Worm (Caenorhabditis elegans) whole organism, L4 larva: ENCODE data around the gene F35G12.12.

ENCODE experiments used
- F37D6.2 ChIP-seq: sonication (generic microtip); optimal IDR thresholded peaks from 2 replicates; lab custom pipeline; 2016; ENCODE audit warnings: mild to moderate bottlenecking, missing genetic modification characterization, missing compliant biosample characterization
- T20F7.1 ChIP-seq: fragments of 200-800 bp; sonication (Bioruptor generic); optimal IDR thresholded peaks from 2 replicates; lab custom pipeline; 2018; ENCODE audit warnings: mild to moderate bottlenecking, missing genetic modification characterization, missing compliant biosample characterization
- T26A8.4 ChIP-seq: fragments of 200-800 bp; sonication (Bioruptor generic); IDR thresholded peaks from 2 replicates; pipeline ENCODE4 v1.3.6; 2022; ENCODE audit warnings: missing genetic modification characterization, missing compliant biosample characterization
- Y105C5A.15 ChIP-seq: fragments of 200-800 bp; sonication (Bioruptor generic); IDR thresholded peaks from 2 replicates; pipeline ENCODE4 v1.3.6; 2022; ENCODE audit warnings: missing genetic modification characterization, missing compliant biosample characterization
- ZK337.2 ChIP-seq: fragments of 200-800 bp; sonication (Bioruptor generic); IDR thresholded peaks from 2 replicates; pipeline ENCODE4 v1.3.6; 2022; ENCODE audit warnings: missing genetic modification reagents, missing genetic modification characterization, missing compliant biosample characterization
- ZK546.5 ChIP-seq, 2 experiments: sonication (generic microtip); optimal IDR thresholded peaks; 2 replicates each; lab custom pipeline; 2017; ENCODE audit warnings: missing biosample characterization in 2 of 2, missing genetic modification characterization in 2 of 2
- arid-1 ChIP-seq: fragments of 200-800 bp; sonication (Bioruptor generic); conservative IDR thresholded peaks from 2 replicates; pipeline ENCODE4 v1.3.6; 2022; ENCODE audit warnings: missing genetic modification reagents, missing genetic modification characterization, missing compliant biosample characterization
- attf-4 ChIP-seq: sonication (generic microtip); optimal IDR thresholded peaks from 3 replicates; lab custom pipeline; 2017; ENCODE audit warnings: missing biosample characterization, missing genetic modification characterization
- ceh-20 ChIP-seq: fragments of 200-800 bp; sonication (Bioruptor generic); IDR thresholded peaks from 2 replicates; pipeline ENCODE4 v1.3.6; 2022; ENCODE audit warnings: missing genetic modification reagents, missing genetic modification characterization, missing compliant biosample characterization
- ceh-28 ChIP-seq: fragments of 150-350 bp; optimal IDR thresholded peaks from 2 replicates; lab custom pipeline; 2014; ENCODE audit warnings: missing biosample characterization, missing genetic modification reagents, missing genetic modification characterization
- ces-1 ChIP-seq: fragments of 150-350 bp; sonication (generic microtip); optimal IDR thresholded peaks from 4 replicates; lab custom pipeline; 2014; ENCODE audit warnings: missing biosample characterization, missing genetic modification reagents, missing genetic modification characterization
- ctbp-1 ChIP-seq: fragments of 200-800 bp; sonication (Bioruptor generic); IDR thresholded peaks from 2 replicates; pipeline ENCODE4 v1.3.6; 2022; ENCODE audit warnings: missing genetic modification reagents, missing genetic modification characterization, missing compliant biosample characterization
- dmd-6 ChIP-seq: fragments of 200-800 bp; sonication (Bioruptor generic); IDR thresholded peaks from 2 replicates; pipeline ENCODE4 v1.3.6; 2022; ENCODE audit warnings: missing genetic modification reagents, missing genetic modification characterization, missing compliant biosample characterization
- dpl-1 ChIP-seq: fragments of 150-350 bp; optimal IDR thresholded peaks from 2 replicates; lab custom pipeline; 2014; ENCODE audit warnings: missing biosample characterization, missing genetic modification reagents, missing genetic modification characterization
- fkh-10 ChIP-seq: fragments of 150-350 bp; optimal IDR thresholded peaks from 2 replicates; lab custom pipeline; 2014; ENCODE audit warnings: missing biosample characterization, missing genetic modification reagents, missing genetic modification characterization
- hif-1 ChIP-seq, 2 experiments: sonication (generic microtip); optimal IDR thresholded peaks; 2 replicates each; lab custom pipeline; 2016 to 2017; ENCODE audit warnings: missing compliant biosample characterization in 2 of 2, missing genetic modification characterization in 2 of 2, missing genetic modification reagents in 2 of 2, missing genotype in 2 of 2, mild to moderate bottlenecking in 1 of 2
- hmg-1.1 ChIP-seq: fragments of 200-800 bp; sonication (Bioruptor generic); IDR thresholded peaks from 2 replicates; pipeline ENCODE4 v1.3.6; 2022; ENCODE audit warnings: missing genetic modification reagents, missing genetic modification characterization, missing compliant biosample characterization
- lin-1 ChIP-seq: fragments of 200-800 bp; sonication (Bioruptor generic); IDR thresholded peaks from 2 replicates; pipeline ENCODE4 v1.3.6; 2022; ENCODE audit warnings: missing genetic modification reagents, missing genetic modification characterization, missing compliant biosample characterization
- lin-13 ChIP-seq: fragments of 150-350 bp; optimal IDR thresholded peaks from 2 replicates; lab custom pipeline; 2014; ENCODE audit warnings: missing biosample characterization, missing genetic modification reagents, missing genetic modification characterization
- lin-38 ChIP-seq: fragments of 200-800 bp; sonication (Bioruptor generic); IDR thresholded peaks from 2 replicates; pipeline ENCODE4 v1.3.6; 2022; ENCODE audit warnings: missing genetic modification reagents, missing genetic modification characterization, missing compliant biosample characterization
- lsy-2 ChIP-seq, 2 experiments: fragments of 150-350 bp in 1 of 2; sonication (generic microtip) in 1 of 2; optimal IDR thresholded peaks; 2 replicates each; lab custom pipeline; 2014 to 2017; ENCODE audit warnings: missing biosample characterization in 2 of 2, missing genetic modification characterization in 2 of 2
- mdl-1 ChIP-seq, 2 experiments: fragments of 150-350 bp in 1 of 2; sonication (generic microtip) in 1 of 2; optimal IDR thresholded peaks; 2 replicates each; lab custom pipeline; 2014 to 2017; ENCODE audit warnings: missing biosample characterization in 2 of 2, missing genetic modification characterization in 2 of 2
- mep-1 ChIP-seq: fragments of 150-350 bp; sonication (generic microtip); optimal IDR thresholded peaks from 3 replicates; lab custom pipeline; 2014; ENCODE audit warnings: missing biosample characterization, missing genetic modification characterization
- mes-2 ChIP-seq: sonication (generic microtip); optimal IDR thresholded peaks from 2 replicates; lab custom pipeline; 2016; ENCODE audit warnings: missing genotype, mild to moderate bottlenecking, missing genetic modification characterization, missing compliant biosample characterization; ENCODE audit not compliant: poor library complexity, severe bottlenecking
- mxl-3 ChIP-seq: fragments of 200-800 bp; sonication (Bioruptor generic); optimal IDR thresholded peaks from 2 replicates; lab custom pipeline; 2018; ENCODE audit warnings: mild to moderate bottlenecking, missing genetic modification characterization, missing compliant biosample characterization
- nhr-10 ChIP-seq: fragments of 150-350 bp; optimal IDR thresholded peaks from 2 replicates; lab custom pipeline; 2014; ENCODE audit warnings: missing biosample characterization, missing genetic modification characterization
- nhr-11 ChIP-seq: fragments of 150-350 bp; optimal IDR thresholded peaks from 2 replicates; lab custom pipeline; 2014; ENCODE audit warnings: missing biosample characterization, missing genetic modification characterization
- nhr-237 ChIP-seq: sonication (generic microtip); optimal IDR thresholded peaks from 2 replicates; lab custom pipeline; 2017; ENCODE audit warnings: missing biosample characterization, missing genetic modification characterization
- nhr-28 ChIP-seq: fragments of 150-350 bp; optimal IDR thresholded peaks from 2 replicates; lab custom pipeline; 2014; ENCODE audit warnings: missing biosample characterization, missing genetic modification characterization
- nhr-41 ChIP-seq: fragments of 200-800 bp; sonication (Bioruptor generic); IDR thresholded peaks from 2 replicates; pipeline ENCODE4 v1.3.6; 2022; ENCODE audit warnings: missing genetic modification reagents, missing genetic modification characterization, missing compliant biosample characterization
- nhr-48 ChIP-seq: sonication (generic microtip); optimal IDR thresholded peaks from 2 replicates; lab custom pipeline; 2016; ENCODE audit warnings: mild to moderate bottlenecking, missing genetic modification characterization, missing compliant biosample characterization
- nhr-6 ChIP-seq: fragments of 150-350 bp; optimal IDR thresholded peaks from 2 replicates; lab custom pipeline; 2014; ENCODE audit warnings: missing biosample characterization, missing genetic modification characterization
- nhr-77 ChIP-seq: fragments of 150-350 bp; optimal IDR thresholded peaks from 2 replicates; lab custom pipeline; 2014; ENCODE audit warnings: missing biosample characterization, missing genetic modification characterization
- pha-4 ChIP-seq, 2 experiments: fragments of 150-350 bp in 1 of 2; fragments of 200-800 bp in 1 of 2; sonication (Bioruptor generic) in 1 of 2; IDR thresholded peaks in 1 of 2; optimal IDR thresholded peaks in 1 of 2; 2 replicates each; pipeline versions ENCODE4 v1.3.6 to Lab custom; 2014 to 2022; ENCODE audit warnings: missing genetic modification characterization in 2 of 2, missing genetic modification reagents in 2 of 2, missing biosample characterization in 1 of 2, missing compliant biosample characterization in 1 of 2
- php-3 ChIP-seq: fragments of 200-800 bp; sonication (Bioruptor generic); IDR thresholded peaks from 2 replicates; pipeline ENCODE4 v1.3.6; 2022; ENCODE audit warnings: missing genetic modification reagents, missing genetic modification characterization, missing compliant biosample characterization
- pqm-1 ChIP-seq: sonication (generic microtip); optimal IDR thresholded peaks from 2 replicates; lab custom pipeline; 2017; ENCODE audit warnings: missing biosample characterization, missing genetic modification characterization
- rbr-2 ChIP-seq: sonication (generic microtip); optimal IDR thresholded peaks from 2 replicates; lab custom pipeline; 2016; ENCODE audit warnings: missing genotype, missing genetic modification characterization, missing compliant biosample characterization
- set-16 ChIP-seq: fragments of 200-800 bp; sonication (Bioruptor generic); IDR thresholded peaks from 2 replicates; pipeline ENCODE4 v1.3.6; 2022; ENCODE audit warnings: missing genetic modification reagents, missing genetic modification characterization, missing compliant biosample characterization
- skn-1 ChIP-seq: fragments of 150-350 bp; optimal IDR thresholded peaks from 2 replicates; lab custom pipeline; 2014; ENCODE audit warnings: missing biosample characterization, missing genetic modification characterization
- spr-1 ChIP-seq: sonication (generic microtip); optimal IDR thresholded peaks from 2 replicates; lab custom pipeline; 2016; ENCODE audit warnings: mild to moderate bottlenecking, missing genetic modification characterization, missing compliant biosample characterization
- spr-3 ChIP-seq: fragments of 200-800 bp; sonication (Bioruptor generic); optimal IDR thresholded peaks from 2 replicates; lab custom pipeline; 2018; ENCODE audit warnings: mild to moderate bottlenecking, missing genetic modification characterization, missing compliant biosample characterization
- tra-1 ChIP-seq: fragments of 200-800 bp; sonication (Bioruptor generic); IDR thresholded peaks from 2 replicates; pipeline ENCODE4 v1.3.6; 2022; ENCODE audit warnings: missing genetic modification reagents, missing genetic modification characterization, missing compliant biosample characterization
- unc-39 ChIP-seq: sonication (generic microtip); optimal IDR thresholded peaks from 2 replicates; lab custom pipeline; 2017; ENCODE audit warnings: missing biosample characterization, missing genetic modification characterization
- unc-62 ChIP-seq, 3 experiments: fragments of 150-350 bp in 1 of 3; sonication (generic microtip); optimal IDR thresholded peaks in 2 of 3; peaks in 1 of 3; 1 replicate in 1 of 3; 2 replicates in 2 of 3; lab custom pipeline; 2014 to 2017; ENCODE audit warnings: missing biosample characterization in 3 of 3, missing genetic modification characterization in 3 of 3, missing genetic modification reagents in 3 of 3, missing genotype in 1 of 3
- vab-7 ChIP-seq: fragments of 200-800 bp; sonication (Bioruptor generic); IDR thresholded peaks from 2 replicates; pipeline ENCODE4 v1.3.6; 2022; ENCODE audit warnings: missing genetic modification reagents, missing genetic modification characterization, missing compliant biosample characterization
- zfp-2 ChIP-seq: sonication (generic microtip); optimal IDR thresholded peaks from 2 replicates; lab custom pipeline; 2016; ENCODE audit warnings: mild to moderate bottlenecking, missing genetic modification characterization, missing compliant biosample characterization
- zfp-3 ChIP-seq: fragments of 200-800 bp; sonication (Bioruptor generic); conservative IDR thresholded peaks from 2 replicates; pipeline ENCODE4 v1.3.6; 2022; ENCODE audit warnings: missing genetic modification reagents, missing genetic modification characterization, missing compliant biosample characterization

The F35G12.12 gene

DNA sequence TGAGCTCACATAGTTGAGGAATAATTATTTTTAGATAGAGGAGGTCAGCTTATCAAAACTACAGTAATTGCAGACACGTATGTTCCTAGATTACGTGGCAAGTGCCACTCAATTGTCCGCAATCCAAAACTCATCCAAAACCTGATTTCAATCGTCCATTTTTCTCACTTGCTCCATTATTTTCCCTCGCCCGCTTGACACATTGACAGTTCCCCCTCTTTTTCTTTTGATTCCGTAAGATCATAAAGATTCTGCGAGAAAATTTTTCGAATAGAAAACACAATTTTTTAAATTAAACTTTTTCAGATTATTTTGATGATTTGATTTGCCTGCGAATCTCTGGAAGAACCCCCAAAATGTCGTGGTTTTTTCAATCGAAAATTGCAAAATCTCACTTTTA is 32.9 kb upstream of the F35G12.12 start, which contains the start of gene M88.4:
M88.4 (plus strand) TSS at position 301 of the 400 bp plus-strand sequence.
- TF ChIP-seq fkh-10 (GFP tag; lab: Kevin White, UChicago) = no peak
- peak in 1 of 2 experiments; percentile 2 for TF ChIP-seq unc-62 (GFP tag; optimal IDR thresholded peaks at IDR 0.05 in 1 of 2; lab: Kevin White, UChicago)
- no peak for TF ChIP-seq unc-62 (tag; optimal IDR thresholded peaks at IDR 0.05; lab: Kevin White, UChicago)

ce11 chrIII:4551963-4552362 is 29.6 kb upstream of the F35G12.12 start:
- TF ChIP-seq ceh-20 (GFP tag; lab: Robert Waterston, UW) (no peak), attf-4 (no peak), nhr-41 (GFP tag; lab: Robert Waterston, UW) (peak; percentile 87; the same call in 1 of the 2 replicates), mep-1 (peak; percentile 89), zfp-3 (GFP tag; lab: Robert Waterston, UW) (no peak), nhr-48 (peak; percentile 62), Y105C5A.15 (no peak), pqm-1 (peak; percentile 71), set-16 (GFP tag; lab: Robert Waterston, UW) (peak; percentile 74), ctbp-1 (GFP tag; lab: Robert Waterston, UW) (peak; percentile 65; the same call in 1 of the 2 replicates), nhr-77 (tag; lab: Kevin White, UChicago) (peak; percentile 83), nhr-11 (tag; lab: Kevin White, UChicago) (peak; percentile 83), ZK337.2 (no peak), pha-4 (GFP tag; IDR thresholded peaks at IDR 0.05; lab: Robert Waterston, UW) (peak; percentile 58), pha-4 (tag; optimal IDR thresholded peaks at IDR 0.05; lab: Kevin White, UChicago) (no peak), T26A8.4 (peak; percentile 24; the same call in 1 of the 2 replicates), php-3 (no peak; the same call in 1 of the 2 replicates), arid-1 (GFP tag; lab: Robert Waterston, UW) (peak; percentile 56; the same call in 1 of the 2 replicates), mxl-3 (peak; percentile 92), lin-38 (GFP tag; lab: Robert Waterston, UW) (peak; percentile 51), ceh-28 (tag; lab: Kevin White, UChicago) (peak; percentile 38), nhr-6 (tag; lab: Kevin White, UChicago) (peak; percentile 42), unc-62 (GFP tag; optimal IDR thresholded peaks at IDR 0.05 in 1 of 2; lab: Kevin White, UChicago) (peak in 1 of 2 experiments; percentile 36), unc-62 (tag; optimal IDR thresholded peaks at IDR 0.05; lab: Kevin White, UChicago) (no peak), spr-1 (peak; percentile 22), lsy-2 (tag; optimal IDR thresholded peaks at IDR 0.05; lab: Kevin White, UChicago) (peak; percentile 49 to 78), ZK546.5 (tag; optimal IDR thresholded peaks at IDR 0.05; lab: Kevin White, UChicago) (no peak), F37D6.2 (tag; lab: Kevin White, UChicago) (peak; percentile 39), unc-39 (tag; lab: Kevin White, UChicago) (no peak), hmg-1.1 (GFP tag; lab: Robert Waterston, UW) (peak; percentile 78), fkh-10 (GFP tag; lab: Kevin White, UChicago) (peak; percentile 31), mdl-1 (tag; optimal IDR thresholded peaks at IDR 0.05; lab: Kevin White, UChicago) (peak; percentile 30 to 84), hif-1 (tag; optimal IDR thresholded peaks at IDR 0.05; lab: Kevin White, UChicago) (peak in 1 of 2 experiments; percentile 66), nhr-28 (peak; percentile 91), nhr-10 (tag; lab: Kevin White, UChicago) (no peak), vab-7 (GFP tag; lab: Robert Waterston, UW) (0 out of 2 replicates have a peak, but pooled peaks have one; percentile 31), lin-13 (GFP tag; lab: Kevin White, UChicago) (peak; percentile 74), lin-1 (GFP tag; lab: Robert Waterston, UW) (peak; percentile 30; the same call in 1 of the 2 replicates), spr-3 (GFP tag; lab: Kevin White, UChicago) (no peak), tra-1 (0 out of 2 replicates have a peak, but pooled peaks have one; percentile 34), dpl-1 (GFP tag; lab: Kevin White, UChicago) (peak; percentile 46), dmd-6 (GFP tag; lab: Robert Waterston, UW) (peak; percentile 89), zfp-2 (tag; lab: Kevin White, UChicago) (no peak), rbr-2 (tag; lab: Kevin White, UChicago) (peak; percentile 72), skn-1 (tag; lab: Kevin White, UChicago) (no peak), nhr-237 (tag; lab: Kevin White, UChicago) (no peak), T20F7.1 (GFP tag; lab: Kevin White, UChicago) (peak; percentile 35), mes-2 (tag; lab: Kevin White, UChicago) (peak; percentile 56), ces-1 (no peak)
